Fruit fly (Drosophila melanogaster) whole organism, embryonic: ENCODE measurements around the gene CG16852.

ENCODE experiments used
- Bgb ChIP-seq: fragments of 200-800 bp; sonication (Bioruptor generic); IDR thresholded peaks from 2 replicates; pipeline ENCODE4 v1.3.6; 2022; ENCODE audit warnings: missing biosample characterization, missing genetic modification characterization; ENCODE audit not compliant: partially characterized antibody
- CG10543 ChIP-seq: fragments of 200-800 bp; sonication (Bioruptor generic); optimal IDR thresholded peaks from 3 replicates; lab custom pipeline; 2017; ENCODE audit warnings: missing biosample characterization, mild to moderate bottlenecking, missing genetic modification characterization, moderate library complexity
- CG10959 ChIP-seq: fragments of 200-800 bp; sonication (Bioruptor generic); IDR thresholded peaks from 2 replicates; pipeline ENCODE4 v1.3.6; 2022; ENCODE audit warnings: missing biosample characterization, missing genetic modification characterization
- CG12104 ChIP-seq: fragments of 200-800 bp; sonication (Bioruptor generic); optimal IDR thresholded peaks from 3 replicates; lab custom pipeline; 2016; ENCODE audit warnings: missing biosample characterization, missing genetic modification characterization
- CG16813 ChIP-seq: fragments of 200-800 bp; sonication (Bioruptor generic); IDR thresholded peaks from 3 replicates; pipeline ENCODE4 v1.3.6; 2022; ENCODE audit warnings: missing biosample characterization, missing genetic modification characterization; ENCODE audit not compliant: partially characterized antibody
- CG16863 ChIP-seq: fragments of 200-800 bp; sonication (Bioruptor generic); optimal IDR thresholded peaks from 3 replicates; lab custom pipeline; 2016; ENCODE audit warnings: missing biosample characterization, missing genetic modification characterization
- CG17568 ChIP-seq: fragments of 200-800 bp; sonication (Bioruptor generic); optimal IDR thresholded peaks from 2 replicates; lab custom pipeline; 2018; ENCODE audit warnings: missing biosample characterization, mild to moderate bottlenecking, missing genetic modification characterization, moderate library complexity
- CG1832 ChIP-seq: fragments of 200-800 bp; sonication (Bioruptor generic); optimal IDR thresholded peaks from 2 replicates; lab custom pipeline; 2017; ENCODE audit warnings: missing biosample characterization, mild to moderate bottlenecking, missing genetic modification characterization, inconsistent platforms
- CG30403 ChIP-seq: fragments of 200-800 bp; sonication (Bioruptor generic); optimal IDR thresholded peaks from 3 replicates; lab custom pipeline; 2016; ENCODE audit warnings: missing biosample characterization, missing genetic modification characterization
- CG42726 ChIP-seq: fragments of 200-800 bp; sonication (Bioruptor generic); IDR thresholded peaks from 2 replicates; pipeline ENCODE4 v1.3.6; 2022; ENCODE audit warnings: missing biosample characterization, missing genetic modification characterization; ENCODE audit not compliant: partially characterized antibody
- CG4730 ChIP-seq: fragments of 200-800 bp; sonication (Bioruptor generic); IDR thresholded peaks from 2 replicates; pipeline ENCODE4 v1.3.6; 2022; ENCODE audit warnings: missing biosample characterization, missing genetic modification characterization
- CG4820 ChIP-seq: fragments of 200-800 bp; sonication (Bioruptor generic); optimal IDR thresholded peaks from 3 replicates; lab custom pipeline; 2016; ENCODE audit warnings: missing biosample characterization, missing genetic modification characterization
- CG4854 ChIP-seq: fragments of 200-800 bp; sonication (Bioruptor generic); optimal IDR thresholded peaks from 2 replicates; lab custom pipeline; 2016; ENCODE audit warnings: missing biosample characterization, missing genetic modification characterization, inconsistent platforms
- CG6272 ChIP-seq: fragments of 200-800 bp; sonication (Bioruptor generic); IDR thresholded peaks from 2 replicates; pipeline ENCODE4 v1.3.6; 2022; ENCODE audit warnings: missing biosample characterization, missing genetic modification characterization
- CG8281 ChIP-seq: fragments of 200-800 bp; sonication (Bioruptor generic); optimal IDR thresholded peaks from 2 replicates; lab custom pipeline; 2018; ENCODE audit warnings: missing biosample characterization, mild to moderate bottlenecking, missing genetic modification characterization, moderate library complexity
- D19A ChIP-seq: fragments of 200-800 bp; optimal IDR thresholded peaks from 3 replicates; lab custom pipeline; 2019; ENCODE audit warnings: missing biosample characterization, mild to moderate bottlenecking, missing genetic modification characterization, moderate library complexity
- Ets65A ChIP-seq: fragments of 200-800 bp; sonication (Bioruptor generic); peaks from one replicate; lab custom pipeline; 2016; ENCODE audit warnings: missing biosample characterization, missing genetic modification characterization
- Med ChIP-seq: fragments of 200-800 bp; sonication (Bioruptor generic); peaks from one replicate; lab custom pipeline; 2016; ENCODE audit warnings: missing biosample characterization, missing genetic modification characterization, mild to moderate bottlenecking, inconsistent platforms, moderate library complexity
- NC2β ChIP-seq: fragments of 200-800 bp; sonication (Bioruptor generic); optimal IDR thresholded peaks from 2 replicates; lab custom pipeline; 2016; ENCODE audit warnings: missing biosample characterization, missing genetic modification characterization
- Neu2 ChIP-seq: fragments of 200-800 bp; sonication (Bioruptor generic); optimal IDR thresholded peaks from 3 replicates; lab custom pipeline; 2016; ENCODE audit warnings: missing biosample characterization, missing genetic modification characterization, borderline replicate concordance
- Pdp1 ChIP-seq, 2 experiments: fragments of 200-800 bp; sonication (Bioruptor generic); optimal IDR thresholded peaks; 3 replicates each; lab custom pipeline; 2016; ENCODE audit warnings: missing biosample characterization in 2 of 2, missing genetic modification characterization in 2 of 2, mild to moderate bottlenecking in 1 of 2, moderate library complexity in 1 of 2
- Side ChIP-seq: fragments of 200-800 bp; sonication (Bioruptor generic); optimal IDR thresholded peaks from 2 replicates; lab custom pipeline; 2016; ENCODE audit warnings: missing biosample characterization, missing genetic modification characterization
- Xrp1 ChIP-seq: fragments of 200-800 bp; sonication (Bioruptor generic); IDR thresholded peaks from 2 replicates; pipeline ENCODE4 v1.3.6; 2022; ENCODE audit warnings: missing biosample characterization, missing genetic modification characterization
- amos ChIP-seq: fragments of 200-800 bp; sonication (Bioruptor generic); IDR thresholded peaks from 2 replicates; pipeline ENCODE4 v1.3.6; 2022; ENCODE audit warnings: missing biosample characterization, missing genetic modification characterization; ENCODE audit not compliant: partially characterized antibody
- cas ChIP-seq: fragments of 200-800 bp; sonication (Bioruptor generic); IDR thresholded peaks from 2 replicates; pipeline ENCODE4 v1.3.6; 2022; ENCODE audit warnings: missing biosample characterization, missing genetic modification characterization
- chinmo ChIP-seq: fragments of 200-800 bp; sonication (Bioruptor generic); IDR thresholded peaks from 4 replicates; pipeline ENCODE4 v1.3.6; 2022; ENCODE audit warnings: missing biosample characterization, missing genetic modification characterization; ENCODE audit not compliant: partially characterized antibody
- dysf ChIP-seq: fragments of 200-800 bp; sonication (Bioruptor generic); IDR thresholded peaks from 3 replicates; pipeline ENCODE4 v1.3.6; 2022; ENCODE audit warnings: missing biosample characterization, missing genetic modification characterization
- kay ChIP-seq: fragments of 200-800 bp; sonication (Bioruptor generic); optimal IDR thresholded peaks from 2 replicates; lab custom pipeline; 2016; ENCODE audit warnings: missing biosample characterization, missing genetic modification characterization
- knrl ChIP-seq: fragments of 200-800 bp; sonication (Bioruptor generic); IDR thresholded peaks from 3 replicates; pipeline ENCODE4 v1.3.6; 2022; ENCODE audit warnings: missing biosample characterization, missing genetic modification characterization; ENCODE audit not compliant: partially characterized antibody
- mld ChIP-seq: fragments of 200-800 bp; sonication (Bioruptor generic); IDR thresholded peaks from 3 replicates; pipeline ENCODE4 v1.3.6; 2022; ENCODE audit warnings: missing biosample characterization, missing genetic modification characterization; ENCODE audit not compliant: partially characterized antibody
- prd ChIP-seq, 3 experiments: fragments of >200 bp in 2 of 3; fragments of 200-800 bp in 1 of 3; sonication (Bioruptor generic) in 1 of 3; optimal IDR thresholded peaks in 2 of 3; IDR thresholded peaks in 1 of 3; 2 replicates in 2 of 3; 3 replicates in 1 of 3; pipeline versions ENCODE4 v1.3.6 to Lab custom; 2017 to 2022; ENCODE audit warnings: missing biosample characterization in 1 of 3, missing genetic modification characterization in 1 of 3
- rib ChIP-seq: fragments of 200-800 bp; sonication (Bioruptor generic); IDR thresholded peaks from 2 replicates; pipeline ENCODE4 v1.3.6; 2022; ENCODE audit warnings: missing biosample characterization, missing genetic modification characterization
- stwl ChIP-seq: fragments of 200-800 bp; sonication (Bioruptor generic); optimal IDR thresholded peaks from 3 replicates; lab custom pipeline; 2018; ENCODE audit warnings: missing biosample characterization, mild to moderate bottlenecking, missing genetic modification characterization, moderate library complexity
- usp ChIP-seq: fragments of >200 bp; optimal IDR thresholded peaks from 2 replicates; lab custom pipeline; 2017; ENCODE audit warnings: missing biosample characterization, missing genetic modification characterization
- wdn ChIP-seq: fragments of 200-800 bp; sonication (Bioruptor generic); IDR thresholded peaks from 2 replicates; pipeline ENCODE4 v1.3.6; 2022; ENCODE audit warnings: missing biosample characterization, missing genetic modification characterization
- zen2 ChIP-seq: fragments of 200-800 bp; sonication (Bioruptor generic); IDR thresholded peaks from 3 replicates; pipeline ENCODE4 v1.3.6; 2022; ENCODE audit warnings: missing biosample characterization, missing genetic modification characterization; ENCODE audit not compliant: partially characterized antibody
- zfh2 ChIP-seq: fragments of 200-800 bp; sonication (Bioruptor generic); optimal IDR thresholded peaks from 2 replicates; lab custom pipeline; 2016; ENCODE audit warnings: missing biosample characterization, missing genetic modification characterization

The CG16852 gene

dm6 chr2L:13500416-13500815, 40.1 kb upstream of the CG16852 start (continued):
- TF ChIP-seq CG4730 (GFP tag; lab: Robert Waterston, UW) = no peak
- TF ChIP-seq wdn (GFP tag; lab: Robert Waterston, UW) = no peak
- TF ChIP-seq NC2β (GFP tag; lab: Kevin White, UChicago) = no peak
- no peak for TF ChIP-seq CG4820 (GFP tag; lab: Kevin White, UChicago)
- no peak for TF ChIP-seq kay (GFP tag; lab: Kevin White, UChicago)
- no peak for TF ChIP-seq CG8281 (tag; lab: Kevin White, UChicago)
- no peak for TF ChIP-seq CG12104 (GFP tag; lab: Kevin White, UChicago)
- no peak for TF ChIP-seq cas (GFP tag; lab: Robert Waterston, UW)
- TF ChIP-seq Neu2 (GFP tag; lab: Kevin White, UChicago) = no peak
- no peak for TF ChIP-seq zen2 (GFP tag; lab: Robert Waterston, UW)
- TF ChIP-seq CG42726 (GFP tag; lab: Robert Waterston, UW) = peak; percentile 80
- peak; percentile 64 for TF ChIP-seq CG16813 (GFP tag; lab: Robert Waterston, UW)
- no peak for TF ChIP-seq CG10959 (GFP tag; lab: Robert Waterston, UW)
- no peak for TF ChIP-seq zfh2 (GFP tag; lab: Kevin White, UChicago)
- no peak for TF ChIP-seq rib (GFP tag; lab: Robert Waterston, UW)
- TF ChIP-seq CG4854 (GFP tag; lab: Kevin White, UChicago) = no peak
- TF ChIP-seq amos (GFP tag; lab: Robert Waterston, UW) = peak; percentile 70
- no peak for TF ChIP-seq CG30403 (GFP tag; lab: Kevin White, UChicago)
- no peak for TF ChIP-seq Xrp1
- TF ChIP-seq CG17568 = no peak
- no peak; the same call in 1 of the 2 replicates for TF ChIP-seq Bgb
- peak; percentile 42 for TF ChIP-seq stwl
- no peak for TF ChIP-seq D19A (tag; lab: Kevin White, UChicago)
- TF ChIP-seq CG16863 (GFP tag; lab: Kevin White, UChicago) = no peak
- no peak for TF ChIP-seq CG6272 (GFP tag; lab: Robert Waterston, UW)
- TF ChIP-seq chinmo = no peak

dm6 chr2L:13509533-13510240, 30.9 kb upstream of the CG16852 start:
- TF ChIP-seq knrl = 0 out of 3 replicates have a peak, but pooled peaks have one; percentile 18
- TF ChIP-seq usp (GFP tag; lab: Kevin White, UChicago) = no peak
- 0 out of 3 replicates have a peak, but pooled peaks have one; percentile 45 for TF ChIP-seq mld (GFP tag; lab: Robert Waterston, UW)
- 0 out of 3 replicates have a peak, but pooled peaks have one; percentile 15 for TF ChIP-seq dysf (GFP tag; lab: Robert Waterston, UW)
- peak; percentile 66 for TF ChIP-seq Ets65A
- no peak for TF ChIP-seq Side
- TF ChIP-seq chinmo = 0 out of 4 replicates have a peak, but pooled peaks have one; percentile 13
- peak in 1 of 2 experiments; percentile 15 for TF ChIP-seq Pdp1 (GFP tag; optimal IDR thresholded peaks at IDR 0.05; lab: Kevin White, UChicago)
- no peak for TF ChIP-seq CG10543 (GFP tag; lab: Kevin White, UChicago)
- peak; percentile 11 for TF ChIP-seq CG1832
- no peak for TF ChIP-seq prd (optimal IDR thresholded peaks at IDR 0.05; lab: Kevin White, UChicago)
- no peak for TF ChIP-seq prd (GFP tag; IDR thresholded peaks at IDR 0.05; lab: Robert Waterston, UW)
- peak; percentile 60 for TF ChIP-seq Med
